Worm (Caenorhabditis elegans) whole organism, L1 larva: ENCODE data around the gene T09F3.4.
A peak's percentile ranks its signal among the peaks of the same experiment; 100 is the strongest.

Experiments
- C16A3.4 ChIP-seq: fragments of 150-350 bp; optimal IDR thresholded peaks from 2 replicates; lab custom pipeline; 2014; ENCODE audit warnings: missing biosample characterization, missing genetic modification characterization
- C34B4.2 ChIP-seq: sonication (generic microtip); optimal IDR thresholded peaks from 2 replicates; lab custom pipeline; 2017; ENCODE audit warnings: mild to moderate bottlenecking, missing genetic modification characterization, missing compliant biosample characterization
- F16B12.6 ChIP-seq: fragments of 150-350 bp; optimal IDR thresholded peaks from 2 replicates; lab custom pipeline; 2014; ENCODE audit warnings: missing biosample characterization, missing genetic modification characterization
- aly-2 ChIP-seq: fragments of 150-350 bp; optimal IDR thresholded peaks from 2 replicates; lab custom pipeline; 2014; ENCODE audit warnings: missing biosample characterization, missing genetic modification characterization
- blmp-1 ChIP-seq: fragments of 150-350 bp; optimal IDR thresholded peaks from 2 replicates; lab custom pipeline; 2014; ENCODE audit warnings: missing biosample characterization, missing genetic modification characterization
- ceh-8 ChIP-seq: fragments of 200-800 bp; sonication (Bioruptor generic); optimal IDR thresholded peaks from 2 replicates; lab custom pipeline; 2018; ENCODE audit warnings: mild to moderate bottlenecking, missing genetic modification characterization, moderate library complexity, missing compliant biosample characterization
- ceh-90 ChIP-seq: sonication (generic microtip); optimal IDR thresholded peaks from 2 replicates; lab custom pipeline; 2016; ENCODE audit warnings: missing genetic modification characterization, missing compliant biosample characterization
- ces-1 ChIP-seq: fragments of 150-350 bp; optimal IDR thresholded peaks from 2 replicates; lab custom pipeline; 2014; ENCODE audit warnings: missing biosample characterization, missing genetic modification reagents, missing genetic modification characterization
- efl-1 ChIP-seq, 4 experiments: fragments of 150-350 bp; optimal IDR thresholded peaks in 3 of 4; peaks in 1 of 4; 1 replicate in 1 of 4; 2 replicates in 3 of 4; lab custom pipeline; 2014; ENCODE audit warnings: missing biosample characterization in 2 of 4, missing genetic modification characterization in 2 of 4, missing genetic modification reagents in 2 of 4
- egl-13 ChIP-seq: sonication (generic microtip); optimal IDR thresholded peaks from 2 replicates; lab custom pipeline; 2016; ENCODE audit warnings: missing genotype, missing genetic modification reagents, missing genetic modification characterization, missing compliant biosample characterization
- egl-27 ChIP-seq, 2 experiments: fragments of 150-350 bp in 1 of 2; sonication (generic microtip); optimal IDR thresholded peaks; 3 replicates each; lab custom pipeline; 2017 to 2018; ENCODE audit warnings: missing biosample characterization in 2 of 2, missing genetic modification characterization in 2 of 2, missing genetic modification reagents in 2 of 2
- elt-2 ChIP-seq: sonication (generic microtip); optimal IDR thresholded peaks from 2 replicates; lab custom pipeline; 2016; ENCODE audit warnings: missing genetic modification characterization, mild to moderate bottlenecking, inconsistent platforms, missing compliant biosample characterization, missing genetic modification reagents
- hlh-17 ChIP-seq: fragments of 200-800 bp; sonication (Bioruptor generic); optimal IDR thresholded peaks from 2 replicates; lab custom pipeline; 2018; ENCODE audit warnings: missing genetic modification characterization, mild to moderate bottlenecking, missing compliant biosample characterization, moderate library complexity, borderline replicate concordance
- hpl-2 ChIP-seq: fragments of 150-350 bp; optimal IDR thresholded peaks from 2 replicates; lab custom pipeline; 2014; ENCODE audit warnings: missing biosample characterization, missing genetic modification reagents, missing genetic modification characterization
- irx-1 ChIP-seq: sonication (generic microtip); optimal IDR thresholded peaks from 2 replicates; lab custom pipeline; 2016; ENCODE audit warnings: missing genetic modification characterization, missing compliant biosample characterization
- lin-14 ChIP-seq: fragments of 200-800 bp; sonication (Bioruptor generic); optimal IDR thresholded peaks from 2 replicates; lab custom pipeline; 2018; ENCODE audit warnings: mild to moderate bottlenecking, missing genetic modification characterization, moderate library complexity, missing compliant biosample characterization
- lin-15B ChIP-seq: fragments of 150-350 bp; sonication (generic microtip); optimal IDR thresholded peaks from 3 replicates; lab custom pipeline; 2014; ENCODE audit warnings: missing biosample characterization, missing genetic modification characterization
- lin-35 ChIP-seq, 2 experiments: fragments of 150-350 bp; optimal IDR thresholded peaks; 2 replicates each; lab custom pipeline; 2014; ENCODE audit warnings: missing biosample characterization in 2 of 2, missing genetic modification characterization in 2 of 2, missing genetic modification reagents in 2 of 2
- lsy-2 ChIP-seq, 2 experiments: fragments of 150-350 bp; optimal IDR thresholded peaks; 2 replicates each; lab custom pipeline; 2014; ENCODE audit warnings: missing biosample characterization in 2 of 2, missing genetic modification characterization in 2 of 2
- mab-9 ChIP-seq: fragments of 200-800 bp; sonication (Bioruptor generic); IDR thresholded peaks from 2 replicates; pipeline ENCODE4 v1.3.6; 2022; ENCODE audit warnings: missing genetic modification reagents, missing genetic modification characterization, missing compliant biosample characterization
- mdl-1 ChIP-seq, 2 experiments: fragments of 150-350 bp; optimal IDR thresholded peaks; 2 replicates each; lab custom pipeline; 2014 to 2017; ENCODE audit warnings: missing biosample characterization in 2 of 2, missing genetic modification characterization in 2 of 2, inconsistent platforms in 1 of 2
- mep-1 ChIP-seq: fragments of 150-350 bp; optimal IDR thresholded peaks from 2 replicates; lab custom pipeline; 2014; ENCODE audit warnings: missing biosample characterization, missing genetic modification characterization
- nhr-12 ChIP-seq: sonication (generic microtip); optimal IDR thresholded peaks from 2 replicates; lab custom pipeline; 2017; ENCODE audit warnings: missing biosample characterization, missing genetic modification characterization
- nhr-20 ChIP-seq: sonication (generic microtip); optimal IDR thresholded peaks from 2 replicates; lab custom pipeline; 2016; ENCODE audit warnings: mild to moderate bottlenecking, missing genetic modification characterization, missing compliant biosample characterization
- nhr-28 ChIP-seq: fragments of 150-350 bp; optimal IDR thresholded peaks from 2 replicates; lab custom pipeline; 2014; ENCODE audit warnings: missing biosample characterization, missing genetic modification characterization
- nhr-71 ChIP-seq: sonication (generic microtip); optimal IDR thresholded peaks from 2 replicates; lab custom pipeline; 2016; ENCODE audit warnings: mild to moderate bottlenecking, missing genetic modification characterization, moderate library complexity, missing compliant biosample characterization
- nhr-84 ChIP-seq: sonication (generic microtip); optimal IDR thresholded peaks from 2 replicates; lab custom pipeline; 2017; ENCODE audit warnings: missing biosample characterization, missing genetic modification characterization
- nhr-85 ChIP-seq: sonication (generic microtip); peaks from one replicate; lab custom pipeline; 2016; ENCODE audit warnings: missing genetic modification characterization, inconsistent platforms, missing compliant biosample characterization
- nhr-90 ChIP-seq: sonication (generic microtip); optimal IDR thresholded peaks from 2 replicates; lab custom pipeline; 2016; ENCODE audit warnings: mild to moderate bottlenecking, missing genetic modification characterization, missing compliant biosample characterization; ENCODE audit not compliant: poor library complexity
- pax-3 ChIP-seq: fragments of 200-800 bp; sonication (Bioruptor generic); optimal IDR thresholded peaks from 2 replicates; lab custom pipeline; 2018; ENCODE audit warnings: mild to moderate bottlenecking, missing genetic modification characterization, moderate library complexity, missing compliant biosample characterization
- rnt-1 ChIP-seq: sonication (generic microtip); optimal IDR thresholded peaks from 2 replicates; lab custom pipeline; 2016; ENCODE audit warnings: mild to moderate bottlenecking, missing genetic modification characterization, moderate library complexity, missing compliant biosample characterization
- snpc-4 ChIP-seq: fragments of 150-350 bp; optimal IDR thresholded peaks from 2 replicates; lab custom pipeline; 2014; ENCODE audit warnings: missing biosample characterization, missing genetic modification characterization
- sptf-1 ChIP-seq: fragments of 150-350 bp; optimal IDR thresholded peaks from 2 replicates; lab custom pipeline; 2014; ENCODE audit warnings: missing biosample characterization, missing genetic modification characterization
- unc-30 ChIP-seq: sonication (generic microtip); optimal IDR thresholded peaks from 2 replicates; lab custom pipeline; 2017; ENCODE audit warnings: missing biosample characterization, missing genetic modification characterization
- unc-62 ChIP-seq: fragments of 150-350 bp; optimal IDR thresholded peaks from 2 replicates; lab custom pipeline; 2014; ENCODE audit warnings: missing biosample characterization, missing genetic modification reagents, missing genetic modification characterization
- zag-1 ChIP-seq: fragments of 150-350 bp; optimal IDR thresholded peaks from 2 replicates; lab custom pipeline; 2014; ENCODE audit warnings: missing biosample characterization, missing genetic modification characterization
- ztf-11 ChIP-seq, 2 experiments: sonication (generic microtip); optimal IDR thresholded peaks; 2 replicates each; lab custom pipeline; 2016 to 2017; ENCODE audit warnings: missing genetic modification characterization in 2 of 2, missing biosample characterization in 1 of 2, missing compliant biosample characterization in 1 of 2
- ztf-4 ChIP-seq: fragments of 150-350 bp; optimal IDR thresholded peaks from 2 replicates; lab custom pipeline; 2014; ENCODE audit warnings: missing biosample characterization, missing genetic modification characterization

The T09F3.4 gene

DNA sequence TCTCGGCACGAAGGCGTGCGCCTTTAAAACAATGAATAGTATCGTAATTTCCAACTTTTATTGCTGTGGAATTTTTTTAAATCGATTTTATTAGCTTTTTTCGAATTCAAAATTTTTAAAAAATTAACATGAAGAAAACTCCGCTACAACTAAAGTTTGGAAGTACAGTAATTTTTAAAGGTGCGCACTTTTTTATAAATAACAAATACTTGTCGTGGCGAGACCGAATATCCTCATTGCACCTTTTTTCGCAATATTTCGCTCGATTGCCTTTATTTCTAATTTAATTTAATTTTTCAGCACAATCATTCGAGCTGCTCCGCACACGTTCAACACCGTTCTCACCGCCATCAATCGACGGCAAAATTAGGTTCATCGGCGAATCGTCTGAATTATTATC, 4.7 kb upstream of the T09F3.4 start, which contains the start of the genes T09F3.2 and T09F3.7:
T09F3.2 (plus strand) TSS at position 301 of the 400 bp plus-strand sequence.
T09F3.7 (plus strand) TSS at position 315 of the 400 bp plus-strand sequence.
- no peak for TF ChIP-seq lin-14 (GFP tag; lab: Kevin White, UChicago)
- TF ChIP-seq nhr-28: no peak
- TF ChIP-seq nhr-71 (tag; lab: Kevin White, UChicago): no peak
- TF ChIP-seq nhr-20 (tag; lab: Kevin White, UChicago): no peak
- TF ChIP-seq C34B4.2 (tag; lab: Kevin White, UChicago): no peak
- no peak for TF ChIP-seq blmp-1
- TF ChIP-seq hlh-17: no peak
- no peak for TF ChIP-seq mep-1 (tag; lab: Kevin White, UChicago)
- no peak for TF ChIP-seq egl-27 (tag; optimal IDR thresholded peaks at IDR 0.05; lab: Kevin White, UChicago)
- TF ChIP-seq F16B12.6 (tag; lab: Kevin White, UChicago): no peak
- no peak for TF ChIP-seq ceh-90 (tag; lab: Kevin White, UChicago)
- no peak for TF ChIP-seq unc-30
- TF ChIP-seq irx-1 (tag; lab: Kevin White, UChicago): no peak
- no peak for TF ChIP-seq lin-15B

DNA sequence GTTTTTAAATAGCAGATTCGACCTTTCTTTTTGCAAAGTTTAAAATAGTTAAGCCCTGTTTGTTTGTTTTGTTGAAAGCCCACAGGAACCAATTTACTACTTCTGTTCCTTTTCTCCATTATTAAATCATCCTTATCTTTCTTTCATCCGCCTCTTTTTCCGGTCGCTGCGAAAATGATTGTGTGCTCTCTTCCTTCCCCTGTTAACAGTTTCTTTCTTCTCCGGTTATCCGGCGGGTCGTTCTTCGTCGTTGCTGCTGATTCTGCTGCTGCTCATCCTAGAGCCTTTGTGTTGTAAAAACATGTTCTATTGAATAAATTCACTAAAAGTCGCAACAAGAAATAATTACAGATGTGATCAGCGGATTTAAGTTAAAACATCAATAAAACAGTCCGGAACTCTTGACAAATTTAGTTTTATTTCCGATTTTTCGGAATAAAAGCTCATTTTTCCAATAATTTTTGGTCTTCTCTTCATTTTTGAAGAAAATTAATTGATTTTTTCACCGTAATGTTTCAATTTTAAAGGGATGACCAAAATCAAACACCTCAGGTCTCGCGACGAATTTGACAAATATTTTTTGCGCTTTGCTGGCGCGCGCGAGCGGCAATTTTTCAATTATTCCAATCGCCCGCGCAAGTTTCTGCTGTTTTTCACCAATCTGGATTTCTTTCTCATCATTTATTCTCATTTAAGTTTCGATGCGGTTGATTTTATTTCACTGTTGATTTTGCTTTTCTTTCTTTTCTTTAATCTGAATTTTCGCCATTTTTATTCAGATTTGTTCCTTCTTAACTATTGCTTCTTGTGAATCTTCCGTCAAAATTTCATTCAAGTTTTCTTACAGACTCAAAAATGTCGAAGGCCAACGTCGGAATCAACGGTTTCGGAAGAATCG, 2.0 kb upstream of the T09F3.4 start, which contains the start of gene gpd-1:
gpd-1 (plus strand) TSS at position 848 of the 898 bp plus-strand sequence.
- no peak for TF ChIP-seq hpl-2 (GFP tag; lab: Kevin White, UChicago)
- peak; percentile 20 for TF ChIP-seq elt-2 (tag; lab: Kevin White, UChicago)
- TF ChIP-seq sptf-1: no peak
- TF ChIP-seq efl-1 (optimal IDR thresholded peaks at IDR 0.05; lab: Kevin White, UChicago): no peak
- TF ChIP-seq efl-1 (GFP tag; optimal IDR thresholded peaks at IDR 0.05 in 1 of 2; lab: Kevin White, UChicago): peak in 1 of 2 experiments; percentile 78
- no peak for TF ChIP-seq pax-3 (tag; lab: Kevin White, UChicago)

DNA sequence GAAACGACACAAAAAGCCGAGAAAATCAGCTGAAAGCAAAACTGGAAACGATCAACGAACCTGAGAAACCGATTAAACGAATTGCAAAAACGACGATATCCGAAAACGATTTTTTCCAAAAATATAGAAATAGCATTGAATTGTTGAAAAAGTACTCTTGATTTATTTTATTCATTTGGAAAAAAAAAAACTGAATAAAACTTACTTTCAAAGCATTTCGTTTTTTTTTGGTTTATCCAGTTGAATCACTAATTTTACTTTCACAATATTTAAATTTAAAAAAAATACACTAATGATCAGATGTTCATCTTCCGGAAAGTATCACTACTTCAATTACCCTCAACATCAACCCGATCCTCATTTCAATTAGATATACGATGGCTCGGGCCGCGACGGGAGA, 1.1 kb downstream of the T09F3.4 start, which contains the start of gene T09F3.5:
T09F3.5 (plus strand) TSS at position 301 of the 400 bp plus-strand sequence.
- TF ChIP-seq nhr-84: no peak
- TF ChIP-seq mdl-1 (tag; optimal IDR thresholded peaks at IDR 0.05; lab: Kevin White, UChicago): no peak
- no peak for TF ChIP-seq unc-62 (GFP tag; lab: Kevin White, UChicago)

DNA sequence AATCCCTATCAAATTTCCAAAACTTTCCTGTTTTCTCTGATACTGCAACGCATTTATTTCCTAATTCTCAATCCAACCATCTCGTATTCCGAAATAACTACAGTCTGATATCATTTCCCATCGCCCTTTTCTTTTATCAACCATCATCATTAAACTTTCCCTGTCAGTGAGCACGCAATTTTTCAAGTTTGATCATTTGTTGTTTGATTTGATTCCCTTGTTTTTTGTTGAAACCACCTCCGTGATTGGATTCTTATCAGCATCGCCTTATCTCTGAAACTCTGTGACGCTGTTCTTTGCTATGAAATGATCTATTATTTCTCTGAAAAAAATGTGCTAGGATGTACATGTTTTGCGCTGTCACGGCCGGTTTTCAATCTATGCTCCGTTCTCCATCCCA, 7.5 kb downstream of the T09F3.4 start:
- TF ChIP-seq nhr-85 (no peak), elt-2 (tag; lab: Kevin White, UChicago) (peak; percentile 88), aly-2 (tag; lab: Kevin White, UChicago) (no peak), lin-35 (GFP tag; optimal IDR thresholded peaks at IDR 0.05; lab: Kevin White, UChicago) (peak in 1 of 2 experiments; percentile 5), nhr-90 (tag; lab: Kevin White, UChicago) (peak; percentile 5), nhr-20 (tag; lab: Kevin White, UChicago) (peak; percentile 33)

DNA sequence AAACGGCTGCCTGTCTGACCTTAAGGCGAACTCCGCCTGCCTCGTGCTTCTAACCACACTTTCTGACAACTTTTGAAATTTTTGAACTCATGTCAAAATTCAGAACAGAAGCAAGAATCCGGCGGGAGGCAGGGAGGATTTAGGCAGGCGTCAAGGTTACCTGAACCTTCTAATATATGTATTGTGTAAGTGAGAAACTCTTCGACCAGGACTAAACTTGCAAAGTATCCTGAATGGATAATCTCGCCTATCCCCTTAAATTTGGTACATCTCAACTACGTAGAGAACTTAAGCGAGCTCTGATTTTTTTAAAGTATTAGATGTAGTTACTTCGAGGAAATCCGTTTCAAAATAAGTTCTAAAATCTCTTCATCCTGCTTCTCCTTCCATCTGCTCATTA, 15.5 kb downstream of the T09F3.4 start, which contains the start of gene E04D5.5:
E04D5.5 (plus strand) TSS at position 301 of the 400 bp plus-strand sequence.
- TF ChIP-seq snpc-4 (tag; lab: Kevin White, UChicago) (no peak), nhr-28 (no peak)
- TF ChIP-seq, all 84 proteins: peak for 0

DNA sequence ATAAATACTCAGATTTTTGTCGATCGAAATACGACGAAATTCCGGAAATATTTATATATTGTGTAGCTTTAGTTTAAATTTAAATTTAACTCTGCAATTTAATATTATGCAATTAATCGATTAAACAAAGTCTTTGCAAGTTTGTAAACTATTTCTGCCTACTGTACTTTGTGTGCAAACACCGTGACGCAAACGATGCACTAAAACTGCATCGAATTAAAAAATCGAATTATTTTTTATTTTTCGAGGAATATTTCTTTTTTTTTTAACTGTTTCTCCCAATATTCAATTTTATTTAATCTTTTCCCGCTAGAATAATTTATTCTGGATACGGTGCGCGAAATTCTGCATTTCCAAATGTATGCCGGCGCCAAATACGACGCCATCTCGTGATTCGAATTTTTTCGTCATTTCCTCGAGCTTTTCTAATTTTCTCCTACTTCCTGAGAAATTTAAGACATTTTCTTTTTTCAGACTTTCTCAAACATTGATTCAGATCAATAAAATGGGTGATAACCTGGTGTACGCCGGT, 20.9 kb downstream of the T09F3.4 start, which contains the start of gene eif-2A:
eif-2A (plus strand) TSS at position 469 of the 532 bp plus-strand sequence.
- TF ChIP-seq ztf-11 (tag; optimal IDR thresholded peaks at IDR 0.05; lab: Kevin White, UChicago): no peak
- no peak for TF ChIP-seq mab-9 (GFP tag; lab: Robert Waterston, UW)
- no peak for TF ChIP-seq hlh-17
- peak; percentile 25 to 41 for TF ChIP-seq lin-35 (GFP tag; optimal IDR thresholded peaks at IDR 0.05; lab: Kevin White, UChicago)
- TF ChIP-seq nhr-12 (tag; lab: Kevin White, UChicago): no peak
- peak; percentile 42 for TF ChIP-seq blmp-1
- no peak for TF ChIP-seq ces-1 (GFP tag; lab: Kevin White, UChicago)
- no peak for TF ChIP-seq nhr-90 (tag; lab: Kevin White, UChicago)
- TF ChIP-seq zag-1: no peak
- peak; percentile 5 for TF ChIP-seq C16A3.4
- peak; percentile 21 for TF ChIP-seq nhr-71 (tag; lab: Kevin White, UChicago)
- TF ChIP-seq sptf-1: no peak
- TF ChIP-seq rnt-1 (tag; lab: Kevin White, UChicago): no peak
- TF ChIP-seq lsy-2 (tag; optimal IDR thresholded peaks at IDR 0.05; lab: Kevin White, UChicago): peak; percentile 79 to 97
- TF ChIP-seq ceh-8 (GFP tag; lab: Kevin White, UChicago): no peak
- TF ChIP-seq ztf-4 (tag; lab: Kevin White, UChicago): no peak
- no peak for TF ChIP-seq egl-13 (tag; lab: Kevin White, UChicago)
- TF ChIP-seq lin-15B: no peak
- no peak for TF ChIP-seq nhr-20 (tag; lab: Kevin White, UChicago)
